Fruit fly (Drosophila melanogaster): ENCODE data around the gene CG34427.

- TF ChIP-seq CG32121 (GFP tag; IDR thresholded peaks at IDR 0.05) (no peak), EcR (GFP tag; optimal IDR thresholded peaks at IDR 0.05) (no peak), Snoo (tag; optimal IDR thresholded peaks at IDR 0.05) (no peak), CG13204 (GFP tag; optimal IDR thresholded peaks at IDR 0.05) (no peak), CG9948 (tag; optimal IDR thresholded peaks at IDR 0.05) (no peak), gl (tag; optimal IDR thresholded peaks at IDR 0.05) (no peak), fd96Ca (GFP tag; IDR thresholded peaks at IDR 0.05) (no peak), CG10348 (GFP tag; IDR thresholded peaks at IDR 0.05) (no peak), CG8301 (tag; optimal IDR thresholded peaks at IDR 0.05) (no peak), CG12605 (GFP tag; IDR thresholded peaks at IDR 0.05) (no peak), Pif1B (GFP tag; optimal IDR thresholded peaks at IDR 0.05) (no peak), CG15710 (tag; optimal IDR thresholded peaks at IDR 0.05) (no peak)
Measured at dm6 chr3L:8807113-8807651, 2.6 kb downstream of the CG34427 start, which contains the start of the genes CG13312 and CG32024.
